Fruit fly (Drosophila melanogaster): Measurements from ENCODE around the gene CG6283.

DNA sequence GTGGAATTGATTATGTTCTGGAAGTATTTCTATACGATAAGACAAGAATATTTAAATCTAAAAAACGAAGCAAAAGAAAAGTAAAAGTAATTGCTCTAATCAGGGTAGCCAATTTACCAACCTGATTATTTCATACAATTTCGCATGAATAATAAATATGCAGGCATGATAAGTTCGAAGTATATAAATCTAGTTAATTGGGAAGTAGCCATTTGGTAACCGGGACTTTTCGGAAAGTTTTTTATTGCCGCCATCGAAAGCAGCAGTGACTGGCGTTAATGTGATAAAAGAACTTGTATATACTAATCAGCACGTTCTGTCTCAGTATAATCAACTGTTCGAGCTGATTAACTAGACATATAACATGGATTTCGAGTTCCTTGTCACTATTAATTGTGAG, 18.4 kb downstream of the CG6283 start:
- TF ChIP-seq Ets21C (GFP tag; optimal IDR thresholded peaks at IDR 0.05) (no peak), Hr4 (GFP tag; optimal IDR thresholded peaks at IDR 0.05) (no peak), CG34406 (GFP tag; optimal IDR thresholded peaks at IDR 0.05) (no peak), CG9139 (GFP tag; optimal IDR thresholded peaks at IDR 0.05) (no peak), achi (GFP tag; optimal IDR thresholded peaks at IDR 0.05) (no peak), dsx (GFP tag; optimal IDR thresholded peaks at IDR 0.05; ENCODE audit: poor library complexity, severe bottlenecking) (no peak), CG16779 (tag; optimal IDR thresholded peaks at IDR 0.05) (no peak), CG3919 (GFP tag; optimal IDR thresholded peaks at IDR 0.05) (no peak)
